Fruit fly (Drosophila melanogaster) whole organism, pupa: ENCODE measurements around the gene nrv1.

Source experiments
- CG10348 ChIP-seq: fragments of 200-800 bp; sonication (Bioruptor generic); IDR thresholded peaks from 2 replicates; pipeline ENCODE4 v1.3.6; 2022; ENCODE audit warnings: missing biosample characterization, missing genetic modification characterization
- CG12605 ChIP-seq: fragments of 200-800 bp; sonication (Bioruptor generic); IDR thresholded peaks from 2 replicates; pipeline ENCODE4 v1.3.6; 2022; ENCODE audit warnings: missing biosample characterization, missing genetic modification characterization
- CG13204 ChIP-seq: fragments of 200-800 bp; sonication (Bioruptor generic); optimal IDR thresholded peaks from 2 replicates; lab custom pipeline; 2018; ENCODE audit warnings: missing biosample characterization, mild to moderate bottlenecking, missing genetic modification characterization, moderate library complexity
- CG14655 ChIP-seq: fragments of 200-800 bp; sonication (Bioruptor generic); optimal IDR thresholded peaks from 3 replicates; lab custom pipeline; 2017; ENCODE audit warnings: mild to moderate bottlenecking, missing biosample characterization, missing genetic modification reagents, missing genetic modification characterization
- CG15710 ChIP-seq: fragments of 200-800 bp; sonication (Bioruptor generic); optimal IDR thresholded peaks from 2 replicates; lab custom pipeline; 2018; ENCODE audit warnings: missing biosample characterization, mild to moderate bottlenecking, missing genetic modification characterization, moderate library complexity
- CG17806 ChIP-seq: fragments of 200-800 bp; sonication (Bioruptor generic); optimal IDR thresholded peaks from 2 replicates; lab custom pipeline; 2018; ENCODE audit warnings: missing biosample characterization, mild to moderate bottlenecking, missing genetic modification characterization, moderate library complexity
- CG32121 ChIP-seq: fragments of 200-800 bp; sonication (Bioruptor generic); IDR thresholded peaks from 2 replicates; pipeline ENCODE4 v1.3.6; 2022; ENCODE audit warnings: missing biosample characterization, missing genetic modification characterization
- CG34367 ChIP-seq: fragments of 200-800 bp; sonication (Bioruptor generic); optimal IDR thresholded peaks from 2 replicates; lab custom pipeline; 2018; ENCODE audit warnings: missing biosample characterization, mild to moderate bottlenecking, missing genetic modification characterization
- CG4496 ChIP-seq: fragments of 200-800 bp; sonication (Bioruptor generic); IDR thresholded peaks from 3 replicates; pipeline ENCODE4 v1.3.6; 2022; ENCODE audit warnings: missing biosample characterization, missing genetic modification characterization
- CG8159 ChIP-seq: fragments of 200-800 bp; sonication (Bioruptor generic); optimal IDR thresholded peaks from 3 replicates; lab custom pipeline; 2018; ENCODE audit warnings: missing biosample characterization, mild to moderate bottlenecking, missing genetic modification characterization, moderate library complexity
- CG8301 ChIP-seq: fragments of 200-800 bp; sonication (Bioruptor generic); optimal IDR thresholded peaks from 2 replicates; lab custom pipeline; 2018; ENCODE audit warnings: missing biosample characterization, mild to moderate bottlenecking, missing genetic modification characterization
- CG9948 ChIP-seq: fragments of 200-800 bp; sonication (Bioruptor generic); optimal IDR thresholded peaks from 2 replicates; lab custom pipeline; 2018; ENCODE audit warnings: missing biosample characterization, mild to moderate bottlenecking, missing genetic modification characterization, moderate library complexity
- D1 ChIP-seq: fragments of 200-800 bp; sonication (Bioruptor generic); optimal IDR thresholded peaks from 2 replicates; lab custom pipeline; 2018; ENCODE audit warnings: missing biosample characterization, mild to moderate bottlenecking, missing genetic modification characterization, moderate library complexity
- EcR ChIP-seq: fragments of 200-800 bp; sonication (Bioruptor generic); optimal IDR thresholded peaks from 3 replicates; lab custom pipeline; 2019; ENCODE audit warnings: missing biosample characterization, missing genetic modification characterization, mild to moderate bottlenecking, moderate library complexity, missing genetic modification reagents
- Ets98B ChIP-seq: fragments of 200-800 bp; sonication (Bioruptor generic); IDR thresholded peaks from 2 replicates; pipeline ENCODE4 v1.3.6; 2022; ENCODE audit warnings: missing biosample characterization, missing genetic modification characterization
- Pif1A ChIP-seq: fragments of 200-800 bp; sonication (Bioruptor generic); optimal IDR thresholded peaks from 3 replicates; lab custom pipeline; 2016; ENCODE audit warnings: missing biosample characterization, missing genetic modification characterization
- Pif1B ChIP-seq: fragments of 200-800 bp; sonication (Bioruptor generic); optimal IDR thresholded peaks from 3 replicates; lab custom pipeline; 2016; ENCODE audit warnings: missing biosample characterization, missing genetic modification characterization
- Snoo ChIP-seq: fragments of 200-800 bp; sonication (Bioruptor generic); optimal IDR thresholded peaks from 3 replicates; lab custom pipeline; 2017; ENCODE audit warnings: missing biosample characterization, mild to moderate bottlenecking, missing genetic modification characterization, inconsistent platforms
- fd96Ca ChIP-seq: fragments of 200-800 bp; sonication (Bioruptor generic); IDR thresholded peaks from 3 replicates; pipeline ENCODE4 v1.3.6; 2022; ENCODE audit warnings: missing biosample characterization, missing genetic modification characterization
- gl ChIP-seq: fragments of 200-800 bp; sonication (Bioruptor generic); optimal IDR thresholded peaks from 2 replicates; lab custom pipeline; 2018; ENCODE audit warnings: missing biosample characterization, mild to moderate bottlenecking, missing genetic modification characterization
- rn ChIP-seq: fragments of 200-800 bp; sonication (Bioruptor generic); IDR thresholded peaks from 2 replicates; pipeline ENCODE4 v1.3.6; 2022; ENCODE audit warnings: missing biosample characterization, missing genetic modification characterization

Gene nrv1

dm6 chr2L:6786674-6787028 is at the start of gene nrv1:
Gene nrv1 (minus strand): TSS chr2L:6786861.
- TF ChIP-seq CG13204 (GFP tag; lab: Kevin White, UChicago), result no peak
- TF ChIP-seq CG14655, result no peak
- TF ChIP-seq CG12605 (GFP tag; lab: Robert Waterston, UW), result peak; percentile 43; the same call in 1 of the 2 replicates

DNA sequence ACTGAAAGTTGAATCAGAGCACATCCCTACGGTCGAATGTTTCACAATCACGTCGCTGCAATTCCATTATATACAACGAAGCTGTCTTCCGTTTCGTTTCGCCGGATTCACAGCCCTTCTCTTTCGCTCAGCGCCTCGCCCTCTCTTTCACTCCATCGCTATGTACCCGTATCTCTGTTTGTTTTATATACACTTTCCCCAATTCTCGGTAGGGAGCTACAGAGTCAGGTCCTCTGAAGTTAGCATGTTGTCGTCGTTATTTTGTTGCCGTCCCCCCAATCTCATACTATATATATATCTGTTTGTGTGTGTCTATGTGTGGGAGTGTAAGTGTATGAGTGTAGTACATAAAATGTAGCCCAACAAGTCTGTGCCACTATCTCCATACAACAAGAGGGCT is 49.5 kb upstream of the nrv1 start:
- TF ChIP-seq rn (GFP tag; lab: Robert Waterston, UW) (no peak), Ets98B (GFP tag; lab: Robert Waterston, UW) (no peak), fd96Ca (GFP tag; lab: Robert Waterston, UW) (no peak), CG14655 (no peak), CG4496 (GFP tag; lab: Robert Waterston, UW) (no peak), EcR (GFP tag; lab: Kevin White, UChicago) (no peak), CG17806 (tag; lab: Kevin White, UChicago) (no peak), CG9948 (tag; lab: Kevin White, UChicago) (no peak), gl (tag; lab: Kevin White, UChicago) (no peak), CG12605 (GFP tag; lab: Robert Waterston, UW) (no peak), CG10348 (GFP tag; lab: Robert Waterston, UW) (no peak), CG32121 (GFP tag; lab: Robert Waterston, UW) (no peak), CG15710 (no peak), Pif1B (GFP tag; lab: Kevin White, UChicago) (no peak)
- TF ChIP-seq, all 21 proteins: peak for 0

- no peak for TF ChIP-seq CG14655
- no peak for TF ChIP-seq CG15710
- TF ChIP-seq Pif1A (GFP tag; lab: Kevin White, UChicago), result no peak
- TF ChIP-seq CG8159, result no peak
- no peak for TF ChIP-seq Pif1B (GFP tag; lab: Kevin White, UChicago)
- TF ChIP-seq rn (GFP tag; lab: Robert Waterston, UW), result no peak
- no peak for TF ChIP-seq fd96Ca (GFP tag; lab: Robert Waterston, UW)
- TF ChIP-seq D1 (tag; lab: Kevin White, UChicago), result no peak
- TF ChIP-seq CG34367 (tag; lab: Kevin White, UChicago), result no peak
- TF ChIP-seq CG8301 (tag; lab: Kevin White, UChicago), result no peak
- no peak for TF ChIP-seq CG4496 (GFP tag; lab: Robert Waterston, UW)
- no peak for TF ChIP-seq gl (tag; lab: Kevin White, UChicago)
- no peak for TF ChIP-seq CG10348 (GFP tag; lab: Robert Waterston, UW)
- no peak for TF ChIP-seq CG32121 (GFP tag; lab: Robert Waterston, UW)
- no peak for TF ChIP-seq CG9948 (tag; lab: Kevin White, UChicago)
- no peak for TF ChIP-seq CG13204 (GFP tag; lab: Kevin White, UChicago)
- TF ChIP-seq, all 21 proteins: peak for 0
These were observed 47.0 kb upstream of the nrv1 start for dm6 chr2L:6833661-6834073.

DNA sequence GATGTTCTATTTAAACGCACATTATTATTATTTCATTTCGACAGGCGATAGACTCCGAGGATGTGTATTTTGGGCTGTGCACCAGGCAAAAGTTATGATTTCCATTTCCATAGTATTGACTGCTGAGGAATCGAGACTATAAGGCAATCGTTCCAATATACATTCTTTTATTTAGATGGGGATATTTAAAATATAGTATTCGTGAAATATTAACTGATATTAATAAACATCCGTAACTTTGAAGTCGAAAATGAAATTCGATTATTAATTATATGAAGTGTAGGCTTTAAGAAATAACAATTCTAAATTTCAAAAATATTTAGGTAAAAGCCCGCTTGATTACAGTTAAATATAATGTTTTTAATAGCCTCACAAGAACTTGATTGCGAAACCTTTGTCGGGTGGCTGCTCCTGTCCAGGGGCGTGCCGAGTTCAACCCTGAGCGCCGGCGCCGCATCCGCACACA is 43.6 kb upstream of the nrv1 start:
- TF ChIP-seq CG9948 (tag; lab: Kevin White, UChicago) (no peak), CG32121 (GFP tag; lab: Robert Waterston, UW) (no peak), CG15710 (peak; percentile 4), CG17806 (tag; lab: Kevin White, UChicago) (no peak), gl (tag; lab: Kevin White, UChicago) (no peak), CG12605 (GFP tag; lab: Robert Waterston, UW) (no peak), Pif1A (GFP tag; lab: Kevin White, UChicago) (no peak), CG8301 (tag; lab: Kevin White, UChicago) (no peak), CG4496 (GFP tag; lab: Robert Waterston, UW) (no peak), Ets98B (GFP tag; lab: Robert Waterston, UW) (no peak), CG10348 (GFP tag; lab: Robert Waterston, UW) (no peak), Snoo (tag; lab: Kevin White, UChicago) (no peak), EcR (GFP tag; lab: Kevin White, UChicago) (no peak), CG14655 (peak; percentile 25), rn (GFP tag; lab: Robert Waterston, UW) (no peak), fd96Ca (GFP tag; lab: Robert Waterston, UW) (no peak), D1 (tag; lab: Kevin White, UChicago) (no peak), CG13204 (GFP tag; lab: Kevin White, UChicago) (no peak), CG8159 (peak; percentile 46)

DNA sequence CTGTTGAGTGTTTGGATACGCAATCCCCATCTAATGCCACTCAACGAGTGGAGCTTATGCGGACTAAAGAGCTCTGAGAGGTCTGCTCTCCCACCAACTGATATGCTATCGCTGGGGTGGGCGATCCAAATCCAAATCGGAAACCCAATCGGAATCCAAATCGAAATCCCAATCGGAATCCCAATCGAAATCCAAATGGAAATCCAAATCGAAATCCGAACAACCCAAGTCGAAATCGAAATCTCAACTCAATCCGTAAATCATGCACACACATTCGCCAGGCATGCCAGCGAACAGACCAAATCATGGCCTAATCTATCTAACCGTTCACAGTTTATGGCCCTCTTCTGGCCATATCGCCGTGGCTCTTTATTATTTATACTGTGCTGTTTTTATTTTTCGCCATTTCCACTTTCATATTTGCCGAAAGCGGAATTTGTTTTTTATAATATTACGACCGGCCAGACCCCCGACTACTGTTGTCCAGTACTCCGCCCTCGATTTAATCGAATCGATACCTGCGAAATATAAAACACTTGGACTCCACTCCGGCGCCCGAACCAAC is 41.0 kb upstream of the nrv1 start:
- TF ChIP-seq CG32121 (GFP tag; lab: Robert Waterston, UW) (no peak), CG34367 (tag; lab: Kevin White, UChicago) (no peak), CG9948 (tag; lab: Kevin White, UChicago) (no peak), rn (GFP tag; lab: Robert Waterston, UW) (no peak), CG17806 (tag; lab: Kevin White, UChicago) (no peak), Pif1B (GFP tag; lab: Kevin White, UChicago) (no peak)

- TF ChIP-seq CG32121 (GFP tag; lab: Robert Waterston, UW) (no peak), D1 (tag; lab: Kevin White, UChicago) (no peak), CG34367 (tag; lab: Kevin White, UChicago) (no peak), CG12605 (GFP tag; lab: Robert Waterston, UW) (no peak), CG8301 (tag; lab: Kevin White, UChicago) (no peak), CG10348 (GFP tag; lab: Robert Waterston, UW) (no peak), CG8159 (no peak), EcR (GFP tag; lab: Kevin White, UChicago) (no peak), Pif1A (GFP tag; lab: Kevin White, UChicago) (no peak)
These were observed 39.6 kb upstream of the nrv1 start for dm6 chr2L:6826298-6826697.
